Fruit fly (Drosophila melanogaster) whole organism, prepupa: Measurements from ENCODE around the gene CG5888.
A peak's percentile ranks its signal among the peaks of the same experiment; 100 is the strongest.

Experiments used
- CG15336 ChIP-seq: fragments of 200-800 bp; sonication (Bioruptor generic); IDR thresholded peaks from 2 replicates; pipeline ENCODE4 v1.3.6; 2022; ENCODE audit warnings: missing biosample characterization, missing genetic modification characterization
- CG16779 ChIP-seq: fragments of 200-800 bp; sonication (Bioruptor generic); optimal IDR thresholded peaks from 3 replicates; lab custom pipeline; 2017; ENCODE audit warnings: missing biosample characterization, mild to moderate bottlenecking, missing genetic modification characterization
- CG3919 ChIP-seq: fragments of 200-800 bp; sonication (Bioruptor generic); optimal IDR thresholded peaks from 3 replicates; lab custom pipeline; 2016; ENCODE audit warnings: missing biosample characterization, missing genetic modification characterization
- CG8319 ChIP-seq: fragments of 200-800 bp; sonication (Bioruptor generic); optimal IDR thresholded peaks from 3 replicates; lab custom pipeline; 2016; ENCODE audit warnings: missing biosample characterization, missing genetic modification characterization
- CG8632 ChIP-seq: fragments of 200-800 bp; sonication (Bioruptor generic); optimal IDR thresholded peaks from 3 replicates; lab custom pipeline; 2016; ENCODE audit warnings: missing biosample characterization, missing genetic modification characterization
- CG9139 ChIP-seq: fragments of 200-800 bp; sonication (Bioruptor generic); optimal IDR thresholded peaks from 3 replicates; lab custom pipeline; 2017; ENCODE audit warnings: missing biosample characterization, mild to moderate bottlenecking, missing genetic modification characterization
- Sox102F ChIP-seq: fragments of 200-800 bp; sonication (Bioruptor generic); optimal IDR thresholded peaks from 2 replicates; lab custom pipeline; 2016; ENCODE audit warnings: missing biosample characterization, mild to moderate bottlenecking, missing genetic modification characterization
- esn ChIP-seq: fragments of 200-800 bp; sonication (Bioruptor generic); optimal IDR thresholded peaks from 2 replicates; lab custom pipeline; 2016; ENCODE audit warnings: missing biosample characterization, mild to moderate bottlenecking, missing genetic modification characterization, moderate library complexity
- fd59A ChIP-seq: fragments of 200-800 bp; sonication (Bioruptor generic); optimal IDR thresholded peaks from 2 replicates; lab custom pipeline; 2017; ENCODE audit warnings: missing biosample characterization, mild to moderate bottlenecking, missing genetic modification characterization, missing genetic modification reagents
- vri ChIP-seq: fragments of 200-800 bp; sonication (Bioruptor generic); optimal IDR thresholded peaks from 3 replicates; lab custom pipeline; 2016; ENCODE audit warnings: missing biosample characterization, mild to moderate bottlenecking, missing genetic modification characterization

The CG5888 gene

dm6 chr2L:16350742-16351568 lies 97.3 kb downstream of the CG5888 start (continued):
- peak; percentile 98 for TF ChIP-seq vri (GFP tag; lab: Kevin White, UChicago)
- peak; percentile 100 for TF ChIP-seq esn (GFP tag; lab: Kevin White, UChicago)
- peak; percentile 98 for TF ChIP-seq CG8319 (GFP tag; lab: Kevin White, UChicago)
- peak; percentile 98 for TF ChIP-seq CG9139
- TF ChIP-seq CG3919 (GFP tag; lab: Kevin White, UChicago), result peak; percentile 99
- TF ChIP-seq CG15336 (GFP tag; lab: Robert Waterston, UW), result peak; percentile 100
- peak; percentile 99 for TF ChIP-seq fd59A (GFP tag; lab: Kevin White, UChicago)
- TF ChIP-seq CG16779 (tag; lab: Kevin White, UChicago), result peak; percentile 99
- TF ChIP-seq CG8632 (GFP tag; lab: Kevin White, UChicago), result peak; percentile 99
- peak; percentile 99 for TF ChIP-seq Sox102F
